Fruit fly (Drosophila melanogaster): ENCODE results near the gene Trp1.

Gene Trp1

dm6 chr2L:9996553-9996952, 12.6 kb upstream of the Trp1 start (continued):
- TF ChIP-seq bcd (GFP tag; optimal IDR thresholded peaks at IDR 0.05) = no peak
- no peak for TF ChIP-seq Abd-B (GFP tag; optimal IDR thresholded peaks at IDR 0.05)
- TF ChIP-seq CG8359 (GFP tag; optimal IDR thresholded peaks at IDR 0.05; ENCODE audit: borderline replicate concordance) = no peak
- no peak for TF ChIP-seq CG3847 (GFP tag; IDR thresholded peaks at IDR 0.05)
- TF ChIP-seq MTF-1 (GFP tag; optimal IDR thresholded peaks at IDR 0.05; ENCODE audit: borderline replicate concordance) = no peak
- peak; percentile 11 for TF ChIP-seq pnt (GFP tag; optimal IDR thresholded peaks at IDR 0.05)
- TF ChIP-seq CG8388 (GFP tag; optimal IDR thresholded peaks at IDR 0.05) = peak; percentile 22

- peak; percentile 5 for TF ChIP-seq corto (GFP tag; optimal IDR thresholded peaks at IDR 0.05)
- TF ChIP-seq CG7987 (GFP tag; optimal IDR thresholded peaks at IDR 0.05) = peak; percentile 29
- TF ChIP-seq Kr (GFP tag; optimal IDR thresholded peaks at IDR 0.05) = peak; percentile 39
- no peak for TF ChIP-seq fru (optimal IDR thresholded peaks at IDR 0.05)
- peak; percentile 87 for TF ChIP-seq Ets65A (GFP tag)
- TF ChIP-seq E2f2 (GFP tag; IDR thresholded peaks at IDR 0.05) = 0 out of 2 replicates have a peak, but pooled peaks have one; percentile 34
- peak; percentile 51 for TF ChIP-seq Dref (GFP tag; IDR thresholded peaks at IDR 0.05)
- TF ChIP-seq CG1233 (GFP tag; optimal IDR thresholded peaks at IDR 0.05) = no peak
- TF ChIP-seq CG30403 (GFP tag; optimal IDR thresholded peaks at IDR 0.05) = no peak
- 0 out of 2 replicates have a peak, but pooled peaks have one; percentile 9 for TF ChIP-seq CG17328 (GFP tag; IDR thresholded peaks at IDR 0.05)
- peak; percentile 13 for TF ChIP-seq Med (GFP tag)
- peak; percentile 9 for TF ChIP-seq Ets97D (GFP tag; optimal IDR thresholded peaks at IDR 0.05)
- 0 out of 3 replicates have a peak, but pooled peaks have one; percentile 65 for TF ChIP-seq CG2199 (GFP tag; IDR thresholded peaks at IDR 0.05)
- TF ChIP-seq Eip74EF (GFP tag; optimal IDR thresholded peaks at IDR 0.05) = peak in 1 of 2 experiments; percentile 25
- peak; percentile 39 for TF ChIP-seq cg (GFP tag; optimal IDR thresholded peaks at IDR 0.05)
These were observed 6.5 kb upstream of the Trp1 start, which contains the start of the genes CG31875 and SoYb for dm6 chr2L:10002408-10003358. CG31875 (minus strand) TSS chr2L:10002736. SoYb (minus strand) TSS chr2L:10002736.

dm6 chr2L:10003593-10003992, 5.6 kb upstream of the Trp1 start, which contains the start of gene Ndf:
Ndf (plus strand) TSS chr2L:10003832.
- peak; percentile 92 for TF ChIP-seq Ets65A (GFP tag)
- peak; percentile 36 for TF ChIP-seq Myb (GFP tag; optimal IDR thresholded peaks at IDR 0.05)
- TF ChIP-seq sim (GFP tag; IDR thresholded peaks at IDR 0.05) = no peak
- TF ChIP-seq CG31365 (tag; optimal IDR thresholded peaks at IDR 0.05) = no peak
- TF ChIP-seq eve (GFP tag; optimal IDR thresholded peaks at IDR 0.05) = no peak
- TF ChIP-seq CG7963 (GFP tag; IDR thresholded peaks at IDR 0.05; ENCODE audit: partially characterized antibody) = peak; percentile 60; the same call in 2 of the 3 replicates
- peak; percentile 29 for TF ChIP-seq CG1647 (GFP tag; optimal IDR thresholded peaks at IDR 0.05)
- TF ChIP-seq so (GFP tag; IDR thresholded peaks at IDR 0.05) = peak; percentile 22; the same call in 1 of the 3 replicates
- TF ChIP-seq Ada2b (GFP tag; IDR thresholded peaks at IDR 0.05) = peak; percentile 42; the same call in 1 of the 2 replicates
- TF ChIP-seq CHES-1-like (GFP tag; optimal IDR thresholded peaks at IDR 0.05) = peak; percentile 56
- no peak for TF ChIP-seq Dfd (GFP tag; optimal IDR thresholded peaks at IDR 0.05)
- TF ChIP-seq CG13894 (tag; optimal IDR thresholded peaks at IDR 0.05) = peak; percentile 15
- peak; percentile 98 for TF ChIP-seq Med (GFP tag)
- TF ChIP-seq vvl (GFP tag; IDR thresholded peaks at IDR 0.05) = peak; percentile 82
- TF ChIP-seq crc (GFP tag; optimal IDR thresholded peaks at IDR 0.05) = no peak
- no peak for TF ChIP-seq nau (GFP tag; optimal IDR thresholded peaks at IDR 0.05)
- peak; percentile 70 for TF ChIP-seq CG11247 (GFP tag; IDR thresholded peaks at IDR 0.05)
- no peak for TF ChIP-seq disco-r (GFP tag; optimal IDR thresholded peaks at IDR 0.05)
- TF ChIP-seq CG8478 (optimal IDR thresholded peaks at IDR 0.05) = no peak
- peak; percentile 85 for TF ChIP-seq CG12659 (GFP tag; optimal IDR thresholded peaks at IDR 0.05)
- no peak for TF ChIP-seq hkb (optimal IDR thresholded peaks at IDR 0.05)
- TF ChIP-seq hkb (GFP tag; IDR thresholded peaks at IDR 0.05) = peak; percentile 18; the same call in 1 of the 2 replicates
- TF ChIP-seq CG9797 (GFP tag; optimal IDR thresholded peaks at IDR 0.05) = peak; percentile 56
- peak; percentile 52 for TF ChIP-seq CG31441 (GFP tag; IDR thresholded peaks at IDR 0.05)
- no peak for TF ChIP-seq rib (GFP tag; IDR thresholded peaks at IDR 0.05)
- TF ChIP-seq CG9876 (GFP tag; optimal IDR thresholded peaks at IDR 0.05) = peak; percentile 32
- peak; percentile 63 for TF ChIP-seq CG9215 (GFP tag; IDR thresholded peaks at IDR 0.05)
